Fruit fly (Drosophila melanogaster) whole organism: ENCODE results near the gene CG10311.

Experiments
- CG8478 ChIP-seq: fragments of >200 bp; optimal IDR thresholded peaks from 2 replicates; lab custom pipeline; 2018; ENCODE audit warnings: inconsistent platforms
- Dll ChIP-seq: fragments of >200 bp; optimal IDR thresholded peaks from 2 replicates; lab custom pipeline; 2017
- EcR ChIP-seq, 2 experiments: fragments of >200 bp; optimal IDR thresholded peaks; 2 replicates each; lab custom pipeline; 2017; ENCODE audit warnings: missing biosample characterization in 2 of 2, missing genetic modification characterization in 2 of 2, missing genetic modification reagents in 2 of 2
- pan ChIP-seq: fragments of >200 bp; optimal IDR thresholded peaks from 2 replicates; lab custom pipeline; 2017
- psq ChIP-seq: fragments of >200 bp; optimal IDR thresholded peaks from 2 replicates; lab custom pipeline; 2017
- usp ChIP-seq: fragments of >200 bp; optimal IDR thresholded peaks from 2 replicates; lab custom pipeline; 2017; ENCODE audit warnings: missing biosample characterization, missing genetic modification characterization, mixed read lengths

Gene CG10311

dm6 chr3R:16347626-16348264, 9.1 kb downstream of the CG10311 start:
- TF ChIP-seq EcR (GFP tag; optimal IDR thresholded peaks at IDR 0.05; lab: Kevin White, UChicago): no peak

dm6 chr3R:16341817-16342374, 14.9 kb downstream of the CG10311 start, which contains the start of the genes SF2 and pad:
Gene SF2 (minus strand): TSS chr3R:16341988.
Gene pad (plus strand): TSS chr3R:16342318.
- TF ChIP-seq usp (no peak), pan (no peak), psq (lab: Kevin White, UChicago) (no peak), CG8478 (lab: Kevin White, UChicago) (no peak), Dll (no peak), EcR (GFP tag; optimal IDR thresholded peaks at IDR 0.05; lab: Kevin White, UChicago) (no peak)

dm6 chr3R:16340610-16341009, 16.2 kb downstream of the CG10311 start:
- TF ChIP-seq usp (no peak), psq (lab: Kevin White, UChicago) (no peak), CG8478 (lab: Kevin White, UChicago) (no peak), EcR (GFP tag; optimal IDR thresholded peaks at IDR 0.05; lab: Kevin White, UChicago) (no peak), Dll (no peak), pan (no peak)

dm6 chr3R:16339475-16339874, 17.3 kb downstream of the CG10311 start, which contains the start of gene Sulf1:
Gene Sulf1 (minus strand): TSS chr3R:16339575.
- no peak for TF ChIP-seq EcR (GFP tag; optimal IDR thresholded peaks at IDR 0.05; lab: Kevin White, UChicago)
- no peak for TF ChIP-seq CG8478 (lab: Kevin White, UChicago)
- no peak for TF ChIP-seq psq (lab: Kevin White, UChicago)
- TF ChIP-seq usp: no peak
- TF ChIP-seq pan: no peak
- TF ChIP-seq Dll: no peak

dm6 chr3R:16338342-16338741, 18.5 kb downstream of the CG10311 start:
- no peak for TF ChIP-seq usp

dm6 chr3R:16337863-16338262, 19.0 kb downstream of the CG10311 start:
- TF ChIP-seq pan (no peak), usp (no peak), Dll (no peak), CG8478 (lab: Kevin White, UChicago) (no peak), EcR (GFP tag; optimal IDR thresholded peaks at IDR 0.05; lab: Kevin White, UChicago) (no peak), psq (lab: Kevin White, UChicago) (no peak)

dm6 chr3R:16337053-16337385, 19.8 kb downstream of the CG10311 start:
- TF ChIP-seq CG8478 (lab: Kevin White, UChicago): no peak
- no peak for TF ChIP-seq EcR (GFP tag; optimal IDR thresholded peaks at IDR 0.05; lab: Kevin White, UChicago)
- no peak for TF ChIP-seq pan
- TF ChIP-seq usp: no peak
- TF ChIP-seq Dll: no peak
- TF ChIP-seq psq (lab: Kevin White, UChicago): no peak

- no peak for TF ChIP-seq pan
- no peak for TF ChIP-seq Dll
Measured at dm6 chr3R:16336327-16337052, 20.3 kb downstream of the CG10311 start.

- TF ChIP-seq EcR (GFP tag; optimal IDR thresholded peaks at IDR 0.05; lab: Kevin White, UChicago): no peak
- TF ChIP-seq psq (lab: Kevin White, UChicago): no peak
- no peak for TF ChIP-seq usp
Measured at dm6 chr3R:16335438-16336073, 21.3 kb downstream of the CG10311 start.

- TF ChIP-seq usp (no peak), psq (lab: Kevin White, UChicago) (no peak), pan (no peak), Dll (no peak), CG8478 (lab: Kevin White, UChicago) (no peak), EcR (GFP tag; optimal IDR thresholded peaks at IDR 0.05; lab: Kevin White, UChicago) (no peak)
Measured at dm6 chr3R:16334797-16335196, 22.0 kb downstream of the CG10311 start.

dm6 chr3R:16334329-16334728, 22.5 kb downstream of the CG10311 start:
- TF ChIP-seq EcR (GFP tag; optimal IDR thresholded peaks at IDR 0.05; lab: Kevin White, UChicago): no peak
- no peak for TF ChIP-seq pan
- TF ChIP-seq usp: no peak
- no peak for TF ChIP-seq psq (lab: Kevin White, UChicago)
- TF ChIP-seq CG8478 (lab: Kevin White, UChicago): no peak
- no peak for TF ChIP-seq Dll

dm6 chr3R:16331809-16332343, 24.9 kb downstream of the CG10311 start:
- TF ChIP-seq Dll (no peak), CG8478 (lab: Kevin White, UChicago) (no peak), pan (no peak), usp (no peak), EcR (GFP tag; optimal IDR thresholded peaks at IDR 0.05; lab: Kevin White, UChicago) (peak in 1 of 2 experiments; percentile 16), psq (lab: Kevin White, UChicago) (no peak)

- TF ChIP-seq pan (no peak), usp (no peak), CG8478 (lab: Kevin White, UChicago) (no peak), EcR (GFP tag; optimal IDR thresholded peaks at IDR 0.05; lab: Kevin White, UChicago) (no peak), Dll (no peak), psq (lab: Kevin White, UChicago) (no peak)
Measured at dm6 chr3R:16329797-16330196, 27.0 kb downstream of the CG10311 start.
